Fruit fly (Drosophila melanogaster) whole organism, embryonic: Measurements from ENCODE around the gene PLCXD.

Source experiments
- ATbp ChIP-seq: fragments of 200-800 bp; sonication (Bioruptor generic); optimal IDR thresholded peaks from 2 replicates; lab custom pipeline; 2017; ENCODE audit warnings: missing biosample characterization, mild to moderate bottlenecking, missing genetic modification characterization, missing genetic modification reagents
- B-H2 ChIP-seq: fragments of 200-800 bp; sonication (Bioruptor generic); optimal IDR thresholded peaks from 2 replicates; lab custom pipeline; 2018; ENCODE audit warnings: missing biosample characterization, mild to moderate bottlenecking, missing genetic modification characterization
- BEAF-32 ChIP-seq: fragments of 200-800 bp; sonication (Bioruptor generic); optimal IDR thresholded peaks from 3 replicates; lab custom pipeline; 2017; ENCODE audit warnings: missing biosample characterization, missing genetic modification characterization, mild to moderate bottlenecking, moderate library complexity, missing genetic modification reagents
- CG10267 ChIP-seq: fragments of 200-800 bp; sonication (Bioruptor generic); optimal IDR thresholded peaks from 2 replicates; lab custom pipeline; 2018; ENCODE audit warnings: missing biosample characterization, mild to moderate bottlenecking, missing genetic modification characterization, moderate library complexity
- CG11456 ChIP-seq: fragments of 200-800 bp; sonication (Bioruptor generic); IDR thresholded peaks from 3 replicates; pipeline ENCODE4 v1.3.6; 2022; ENCODE audit warnings: missing biosample characterization, missing genetic modification characterization
- CG11696 ChIP-seq: fragments of 200-800 bp; sonication (Bioruptor generic); IDR thresholded peaks from 2 replicates; pipeline ENCODE4 v1.3.6; 2022; ENCODE audit warnings: missing biosample characterization, missing genetic modification characterization
- CG12155 ChIP-seq: fragments of 200-800 bp; sonication (Bioruptor generic); optimal IDR thresholded peaks from 3 replicates; lab custom pipeline; 2016; ENCODE audit warnings: missing biosample characterization, missing genetic modification characterization
- CG13296 ChIP-seq: fragments of 200-800 bp; sonication (Bioruptor generic); optimal IDR thresholded peaks from 3 replicates; lab custom pipeline; 2018; ENCODE audit warnings: missing biosample characterization, mild to moderate bottlenecking, missing genetic modification characterization
- CG13424 ChIP-seq: fragments of 200-800 bp; sonication (Bioruptor generic); optimal IDR thresholded peaks from 2 replicates; lab custom pipeline; 2019; ENCODE audit warnings: missing biosample characterization, mild to moderate bottlenecking, missing genetic modification characterization, moderate library complexity
- CG1603 ChIP-seq: fragments of 200-800 bp; sonication (Bioruptor generic); optimal IDR thresholded peaks from 2 replicates; lab custom pipeline; 2019; ENCODE audit warnings: missing biosample characterization, mild to moderate bottlenecking, missing genetic modification characterization, moderate library complexity
- CG17568 ChIP-seq: fragments of 200-800 bp; sonication (Bioruptor generic); optimal IDR thresholded peaks from 2 replicates; lab custom pipeline; 2018; ENCODE audit warnings: missing biosample characterization, mild to moderate bottlenecking, missing genetic modification characterization, moderate library complexity
- CG18764 ChIP-seq: fragments of 200-800 bp; sonication (Bioruptor generic); optimal IDR thresholded peaks from 3 replicates; lab custom pipeline; 2016; ENCODE audit warnings: missing biosample characterization, missing genetic modification characterization
- CG31441 ChIP-seq: fragments of 200-800 bp; sonication (Bioruptor generic); IDR thresholded peaks from 2 replicates; pipeline ENCODE4 v1.3.6; 2022; ENCODE audit warnings: missing biosample characterization, missing genetic modification characterization
- CG3163 ChIP-seq: fragments of 200-800 bp; sonication (Bioruptor generic); optimal IDR thresholded peaks from 3 replicates; lab custom pipeline; 2016; ENCODE audit warnings: missing biosample characterization, missing genetic modification characterization
- CG32532 ChIP-seq: fragments of 200-800 bp; sonication (Bioruptor generic); IDR thresholded peaks from 2 replicates; pipeline ENCODE4 v1.3.6; 2022; ENCODE audit warnings: missing biosample characterization, missing genetic modification characterization
- CG32767 ChIP-seq: fragments of 200-800 bp; sonication (Bioruptor generic); IDR thresholded peaks from 2 replicates; pipeline ENCODE4 v1.3.6; 2022; ENCODE audit warnings: missing biosample characterization, missing genetic modification characterization
- CG4282 ChIP-seq: fragments of 200-800 bp; sonication (Bioruptor generic); optimal IDR thresholded peaks from 2 replicates; lab custom pipeline; 2016; ENCODE audit warnings: missing biosample characterization, missing genetic modification characterization
- CG6272 ChIP-seq: fragments of 200-800 bp; sonication (Bioruptor generic); IDR thresholded peaks from 2 replicates; pipeline ENCODE4 v1.3.6; 2022; ENCODE audit warnings: missing biosample characterization, missing genetic modification characterization
- CG8478 ChIP-seq: fragments of >200 bp; optimal IDR thresholded peaks from 2 replicates; lab custom pipeline; 2018
- CG9727 ChIP-seq: fragments of 200-800 bp; sonication (Bioruptor generic); optimal IDR thresholded peaks from 3 replicates; lab custom pipeline; 2017; ENCODE audit warnings: missing biosample characterization, mild to moderate bottlenecking, missing genetic modification characterization
- CG9876 ChIP-seq: fragments of 200-800 bp; sonication (Bioruptor generic); optimal IDR thresholded peaks from 2 replicates; lab custom pipeline; 2016; ENCODE audit warnings: missing biosample characterization, missing genetic modification characterization
- D ChIP-seq, 2 experiments: fragments of 200-800 bp in 1 of 2; fragments of >200 bp in 1 of 2; sonication (Bioruptor generic) in 1 of 2; optimal IDR thresholded peaks; 2 replicates in 1 of 2; 3 replicates in 1 of 2; lab custom pipeline; 2017; ENCODE audit warnings: mild to moderate bottlenecking in 1 of 2, missing biosample characterization in 1 of 2, missing genetic modification characterization in 1 of 2, missing genetic modification reagents in 1 of 2
- E2f1 ChIP-seq: fragments of 200-800 bp; sonication (Bioruptor generic); IDR thresholded peaks from 2 replicates; pipeline ENCODE4 v1.3.6; 2022; ENCODE audit warnings: missing biosample characterization, missing genetic modification characterization
- Gsc ChIP-seq: fragments of 200-800 bp; sonication (Bioruptor generic); IDR thresholded peaks from 2 replicates; pipeline ENCODE4 v1.3.6; 2022; ENCODE audit warnings: missing biosample characterization, missing genetic modification characterization
- HmgD ChIP-seq: fragments of 200-800 bp; sonication (Bioruptor generic); optimal IDR thresholded peaks from 3 replicates; lab custom pipeline; 2016; ENCODE audit warnings: missing biosample characterization, missing genetic modification characterization
- Hr3 ChIP-seq: fragments of 200-800 bp; sonication (Bioruptor generic); optimal IDR thresholded peaks from 3 replicates; lab custom pipeline; 2016; ENCODE audit warnings: missing biosample characterization, missing genetic modification characterization
- Hr39 ChIP-seq: fragments of >200 bp; optimal IDR thresholded peaks from 2 replicates; lab custom pipeline; 2017
- Lhr ChIP-seq: fragments of 200-800 bp; sonication (Bioruptor generic); optimal IDR thresholded peaks from 3 replicates; lab custom pipeline; 2017; ENCODE audit warnings: mild to moderate bottlenecking, missing biosample characterization, missing genetic modification reagents, missing genetic modification characterization
- Sry-β ChIP-seq: fragments of 200-800 bp; sonication (Bioruptor generic); optimal IDR thresholded peaks from 2 replicates; lab custom pipeline; 2018; ENCODE audit warnings: missing biosample characterization, mild to moderate bottlenecking, missing genetic modification characterization, moderate library complexity
- Ssrp ChIP-seq: fragments of 200-800 bp; sonication (Bioruptor generic); optimal IDR thresholded peaks from 2 replicates; lab custom pipeline; 2018; ENCODE audit warnings: missing biosample characterization, mild to moderate bottlenecking, missing genetic modification characterization, moderate library complexity
- TFAM ChIP-seq: fragments of 200-800 bp; sonication (Bioruptor generic); optimal IDR thresholded peaks from 2 replicates; lab custom pipeline; 2017; ENCODE audit warnings: missing biosample characterization, missing genetic modification characterization, inconsistent platforms
- Xrp1 ChIP-seq: fragments of 200-800 bp; sonication (Bioruptor generic); IDR thresholded peaks from 2 replicates; pipeline ENCODE4 v1.3.6; 2022; ENCODE audit warnings: missing biosample characterization, missing genetic modification characterization
- aop ChIP-seq: fragments of 200-800 bp; sonication (Bioruptor generic); IDR thresholded peaks from 2 replicates; pipeline ENCODE4 v1.3.6; 2022; ENCODE audit warnings: missing biosample characterization, missing genetic modification characterization
- bigmax ChIP-seq: fragments of 200-800 bp; sonication (Bioruptor generic); optimal IDR thresholded peaks from 2 replicates; lab custom pipeline; 2018; ENCODE audit warnings: missing biosample characterization, mild to moderate bottlenecking, missing genetic modification characterization
- bowl ChIP-seq: fragments of 200-800 bp; sonication (Bioruptor generic); IDR thresholded peaks from 2 replicates; pipeline ENCODE4 v1.3.6; 2022; ENCODE audit warnings: missing biosample characterization, missing genetic modification characterization
- chm ChIP-seq: fragments of 200-800 bp; sonication (Bioruptor generic); IDR thresholded peaks from 2 replicates; pipeline ENCODE4 v1.3.6; 2022; ENCODE audit warnings: missing biosample characterization, missing genetic modification characterization
- ci ChIP-seq: fragments of 200-800 bp; sonication (Bioruptor generic); IDR thresholded peaks from 3 replicates; pipeline ENCODE4 v1.3.6; 2022; ENCODE audit warnings: missing biosample characterization, missing genetic modification characterization
- danr ChIP-seq: fragments of 200-800 bp; sonication (Bioruptor generic); IDR thresholded peaks from 2 replicates; pipeline ENCODE4 v1.3.6; 2022; ENCODE audit warnings: missing biosample characterization, missing genetic modification characterization
- dm ChIP-seq: fragments of 200-800 bp; sonication (Bioruptor generic); optimal IDR thresholded peaks from 3 replicates; lab custom pipeline; 2016; ENCODE audit warnings: missing biosample characterization, missing genetic modification characterization
- dmrt99B ChIP-seq: fragments of 200-800 bp; sonication (Bioruptor generic); optimal IDR thresholded peaks from 2 replicates; lab custom pipeline; 2018; ENCODE audit warnings: missing biosample characterization, mild to moderate bottlenecking, missing genetic modification characterization, moderate library complexity
- eyg ChIP-seq: fragments of 200-800 bp; sonication (Bioruptor generic); optimal IDR thresholded peaks from 3 replicates; lab custom pipeline; 2016; ENCODE audit warnings: missing biosample characterization, missing genetic modification characterization
- fd3F ChIP-seq: fragments of 200-800 bp; sonication (Bioruptor generic); optimal IDR thresholded peaks from 2 replicates; lab custom pipeline; 2018; ENCODE audit warnings: missing biosample characterization, mild to moderate bottlenecking, missing genetic modification characterization, moderate library complexity
- fd64A ChIP-seq: fragments of 200-800 bp; sonication (Bioruptor generic); optimal IDR thresholded peaks from 3 replicates; lab custom pipeline; 2018; ENCODE audit warnings: missing biosample characterization, mild to moderate bottlenecking, missing genetic modification characterization
- fd96Cb ChIP-seq: fragments of 200-800 bp; sonication (Bioruptor generic); optimal IDR thresholded peaks from 2 replicates; lab custom pipeline; 2018; ENCODE audit warnings: missing biosample characterization, mild to moderate bottlenecking, missing genetic modification characterization, moderate library complexity
- gsb ChIP-seq: fragments of 200-800 bp; sonication (Bioruptor generic); IDR thresholded peaks from 2 replicates; pipeline ENCODE4 v1.3.6; 2022; ENCODE audit warnings: missing biosample characterization, missing genetic modification characterization
- hbn ChIP-seq: fragments of 200-800 bp; sonication (Bioruptor generic); IDR thresholded peaks from 2 replicates; pipeline ENCODE4 v1.3.6; 2022; ENCODE audit warnings: missing biosample characterization, missing genetic modification characterization; ENCODE audit not compliant: partially characterized antibody
- her ChIP-seq: fragments of 200-800 bp; sonication (Bioruptor generic); optimal IDR thresholded peaks from 2 replicates; lab custom pipeline; 2016; ENCODE audit warnings: missing biosample characterization, missing genetic modification characterization
- ken ChIP-seq: fragments of 200-800 bp; sonication (Bioruptor generic); IDR thresholded peaks from 3 replicates; pipeline ENCODE4 v1.3.6; 2022; ENCODE audit warnings: missing biosample characterization, missing genetic modification characterization
- mld ChIP-seq: fragments of 200-800 bp; sonication (Bioruptor generic); IDR thresholded peaks from 3 replicates; pipeline ENCODE4 v1.3.6; 2022; ENCODE audit warnings: missing biosample characterization, missing genetic modification characterization; ENCODE audit not compliant: partially characterized antibody
- oc ChIP-seq: fragments of 200-800 bp; sonication (Bioruptor generic); optimal IDR thresholded peaks from 2 replicates; lab custom pipeline; 2018; ENCODE audit warnings: missing biosample characterization, mild to moderate bottlenecking, missing genetic modification characterization, moderate library complexity
- sisA ChIP-seq: fragments of 200-800 bp; sonication (Bioruptor generic); IDR thresholded peaks from 2 replicates; pipeline ENCODE4 v1.3.6; 2022; ENCODE audit warnings: missing biosample characterization, missing genetic modification characterization
- stc ChIP-seq: fragments of 200-800 bp; sonication (Bioruptor generic); IDR thresholded peaks from 2 replicates; pipeline ENCODE4 v1.3.6; 2022; ENCODE audit warnings: missing biosample characterization, missing genetic modification characterization
- yki ChIP-seq: fragments of >200 bp; optimal IDR thresholded peaks from 3 replicates; lab custom pipeline; 2018

The PLCXD gene

DNA sequence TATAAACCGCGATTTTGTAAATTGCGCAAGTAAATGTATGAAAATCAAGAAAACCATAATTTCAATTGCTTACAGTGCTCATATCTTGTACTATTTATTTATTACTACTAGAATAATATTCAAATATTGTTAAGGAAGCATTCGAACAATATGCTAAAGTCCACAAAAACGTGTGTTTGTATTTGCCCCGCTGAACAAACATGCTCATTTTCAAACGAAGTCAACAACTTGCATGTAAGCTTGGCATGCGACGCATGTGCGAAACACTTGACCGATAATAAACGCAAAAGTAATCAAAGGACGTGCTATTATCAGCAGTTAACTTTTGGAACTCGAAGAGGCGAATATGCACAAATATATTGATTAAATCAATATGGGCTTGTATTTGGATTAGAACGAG is 28.0 kb upstream of the PLCXD start (continued):
- TF ChIP-seq Gsc (GFP tag; lab: Robert Waterston, UW), result no peak
- no peak for TF ChIP-seq danr (GFP tag; lab: Robert Waterston, UW)
- TF ChIP-seq CG4282, result no peak
- peak; percentile 1 for TF ChIP-seq CG12155 (GFP tag; lab: Kevin White, UChicago)
- no peak for TF ChIP-seq stc (GFP tag; lab: Robert Waterston, UW)
- TF ChIP-seq CG10267 (tag; lab: Kevin White, UChicago), result peak; percentile 27
- peak; percentile 84 for TF ChIP-seq fd64A (GFP tag; lab: Kevin White, UChicago)
- no peak for TF ChIP-seq bowl (GFP tag; lab: Robert Waterston, UW)
- peak; percentile 33 for TF ChIP-seq Lhr
- TF ChIP-seq D (optimal IDR thresholded peaks at IDR 0.05; lab: Kevin White, UChicago), result no peak
- TF ChIP-seq D (GFP tag; optimal IDR thresholded peaks at IDR 0.05; lab: Kevin White, UChicago), result no peak
- no peak for TF ChIP-seq Hr39 (lab: Kevin White, UChicago)
- no peak for TF ChIP-seq fd96Cb
- peak; percentile 58 for TF ChIP-seq CG13424 (tag; lab: Kevin White, UChicago)
- TF ChIP-seq eyg (GFP tag; lab: Kevin White, UChicago), result no peak
- no peak for TF ChIP-seq her (GFP tag; lab: Kevin White, UChicago)
- TF ChIP-seq B-H2 (GFP tag; lab: Kevin White, UChicago), result peak; percentile 52
- peak; percentile 69 for TF ChIP-seq CG1603
- no peak for TF ChIP-seq CG11456 (GFP tag; lab: Robert Waterston, UW)
- TF ChIP-seq CG13296 (GFP tag; lab: Kevin White, UChicago), result peak; percentile 65
- TF ChIP-seq Xrp1, result peak; percentile 72
- TF ChIP-seq CG18764 (GFP tag; lab: Kevin White, UChicago), result peak; percentile 46
- TF ChIP-seq CG3163 (GFP tag; lab: Kevin White, UChicago), result no peak
- TF ChIP-seq CG32767 (GFP tag; lab: Robert Waterston, UW), result no peak
- TF ChIP-seq CG17568 (GFP tag; lab: Kevin White, UChicago), result no peak
- TF ChIP-seq Sry-β (GFP tag; lab: Kevin White, UChicago), result no peak
- no peak for TF ChIP-seq aop (GFP tag; lab: Robert Waterston, UW)
- TF ChIP-seq gsb (GFP tag; lab: Robert Waterston, UW), result no peak
- no peak for TF ChIP-seq CG32532
- no peak for TF ChIP-seq HmgD (GFP tag; lab: Kevin White, UChicago)
- TF ChIP-seq oc (tag; lab: Kevin White, UChicago), result no peak
- TF ChIP-seq ATbp (GFP tag; lab: Kevin White, UChicago), result peak; percentile 93
- TF ChIP-seq ken (GFP tag; lab: Robert Waterston, UW), result no peak
- no peak for TF ChIP-seq CG11696 (GFP tag; lab: Robert Waterston, UW)
- TF ChIP-seq CG9876, result no peak
- peak; percentile 36 for TF ChIP-seq CG9727 (GFP tag; lab: Kevin White, UChicago)
- no peak for TF ChIP-seq E2f1 (GFP tag; lab: Robert Waterston, UW)
- no peak for TF ChIP-seq mld (GFP tag; lab: Robert Waterston, UW)
- no peak for TF ChIP-seq sisA (GFP tag; lab: Robert Waterston, UW)
- no peak; the same call in 1 of the 2 replicates for TF ChIP-seq CG31441 (GFP tag; lab: Robert Waterston, UW)
- TF ChIP-seq bigmax (GFP tag; lab: Kevin White, UChicago), result no peak
- TF ChIP-seq CG8478, result no peak
- TF ChIP-seq CG6272 (GFP tag; lab: Robert Waterston, UW), result no peak
- TF ChIP-seq yki (lab: Kevin White, UChicago), result no peak
- no peak for TF ChIP-seq TFAM (GFP tag; lab: Kevin White, UChicago)
- peak; percentile 71 for TF ChIP-seq fd3F (GFP tag; lab: Kevin White, UChicago)
- peak; percentile 69; the same call in 1 of the 3 replicates for TF ChIP-seq ci (GFP tag; lab: Robert Waterston, UW)
- no peak for TF ChIP-seq dm (GFP tag; lab: Kevin White, UChicago)
- no peak for TF ChIP-seq hbn (GFP tag; lab: Robert Waterston, UW)
- no peak for TF ChIP-seq chm (GFP tag; lab: Robert Waterston, UW)
- TF ChIP-seq Hr3 (GFP tag; lab: Kevin White, UChicago), result no peak
- TF ChIP-seq Ssrp, result no peak
- TF ChIP-seq dmrt99B, result no peak
- TF ChIP-seq BEAF-32, result no peak
